Fruit fly (Drosophila melanogaster): ENCODE measurements around the gene CG2991.

Gene CG2991

DNA sequence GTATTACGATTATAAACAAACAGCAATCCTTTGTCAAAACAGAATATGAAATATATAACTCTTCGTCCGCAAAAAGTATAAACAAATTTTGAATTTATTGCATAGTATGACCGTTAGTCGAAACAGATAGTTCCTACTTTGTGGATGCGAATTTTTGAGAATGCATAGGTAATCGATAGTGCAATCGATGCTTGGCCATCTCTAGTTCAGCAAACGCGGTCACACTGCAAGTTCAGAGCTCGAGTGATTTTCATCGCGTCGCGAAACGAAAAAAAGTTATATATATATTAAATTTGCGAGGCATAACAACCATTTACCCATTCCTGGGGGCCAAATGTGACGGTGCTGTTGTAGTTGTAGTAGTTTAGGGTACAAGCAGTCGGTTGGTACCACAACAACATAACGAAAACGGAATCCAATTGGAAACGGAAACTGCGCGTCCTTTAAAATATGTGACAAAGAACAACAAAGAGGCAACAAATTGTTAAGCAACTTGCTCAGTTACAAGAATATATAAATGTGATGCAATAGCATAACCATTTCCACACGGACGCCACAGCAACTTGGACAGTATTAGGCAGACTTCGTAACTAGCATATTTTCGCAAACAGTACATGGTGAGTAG is at the start of gene CG2991 (continued):
- TF ChIP-seq CG10543 (GFP tag; optimal IDR thresholded peaks at IDR 0.05) (peak; percentile 64), cato (GFP tag; optimal IDR thresholded peaks at IDR 0.05; ENCODE audit: borderline replicate concordance) (no peak), YL-1 (GFP tag; optimal IDR thresholded peaks at IDR 0.05) (peak; percentile 69), CG9727 (GFP tag; optimal IDR thresholded peaks at IDR 0.05) (no peak), slp2 (GFP tag; optimal IDR thresholded peaks at IDR 0.05) (no peak), CG5180 (GFP tag; optimal IDR thresholded peaks at IDR 0.05) (peak; percentile 18), Atf6 (GFP tag; IDR thresholded peaks at IDR 0.05) (no peak), pan (optimal IDR thresholded peaks at IDR 0.05) (no peak), pan (GFP tag; optimal IDR thresholded peaks at IDR 0.05 in 1 of 2, IDR thresholded peaks at IDR 0.05 in 1 of 2) (no peak), ERR (GFP tag; optimal IDR thresholded peaks at IDR 0.05) (peak; percentile 51), CG8765 (GFP tag; IDR thresholded peaks at IDR 0.05) (no peak), BtbVII (GFP tag; optimal IDR thresholded peaks at IDR 0.05) (peak; percentile 29), CG13424 (tag; optimal IDR thresholded peaks at IDR 0.05) (peak; percentile 11), Neu2 (GFP tag; optimal IDR thresholded peaks at IDR 0.05; ENCODE audit: borderline replicate concordance) (no peak), dimm (GFP tag; IDR thresholded peaks at IDR 0.05) (no peak), pum (GFP tag; optimal IDR thresholded peaks at IDR 0.05) (no peak), bowl (GFP tag; IDR thresholded peaks at IDR 0.05) (no peak), ftz-f1 (GFP tag; optimal IDR thresholded peaks at IDR 0.05) (peak; percentile 15), CG14965 (GFP tag; optimal IDR thresholded peaks at IDR 0.05; ENCODE audit: borderline replicate concordance) (no peak), Aef1 (GFP tag; IDR thresholded peaks at IDR 0.05) (no peak), Awh (GFP tag; IDR thresholded peaks at IDR 0.05) (no peak), sqz (GFP tag; optimal IDR thresholded peaks at IDR 0.05) (no peak), usp (GFP tag; optimal IDR thresholded peaks at IDR 0.05) (no peak), nom (GFP tag; optimal IDR thresholded peaks at IDR 0.05) (peak; percentile 17), Poxn (GFP tag; IDR thresholded peaks at IDR 0.05) (no peak), Sry-β (GFP tag; optimal IDR thresholded peaks at IDR 0.05) (peak; percentile 2), sens (GFP tag) (peak; percentile 82), gsb (GFP tag; IDR thresholded peaks at IDR 0.05) (no peak), sr (GFP tag; IDR thresholded peaks at IDR 0.05) (no peak), tap (tag; optimal IDR thresholded peaks at IDR 0.05) (no peak), Bteb2 (GFP tag; optimal IDR thresholded peaks at IDR 0.05) (no peak), TFAM (GFP tag; optimal IDR thresholded peaks at IDR 0.05) (no peak), CG6689 (GFP tag; IDR thresholded peaks at IDR 0.05) (no peak), CG6654 (GFP tag; optimal IDR thresholded peaks at IDR 0.05) (no peak), CG1233 (GFP tag; optimal IDR thresholded peaks at IDR 0.05) (peak; percentile 25), lilli (GFP tag; optimal IDR thresholded peaks at IDR 0.05) (peak; percentile 49), CG9437 (GFP tag; optimal IDR thresholded peaks at IDR 0.05) (peak; percentile 19), ind (GFP tag; optimal IDR thresholded peaks at IDR 0.05) (no peak), crp (GFP tag; optimal IDR thresholded peaks at IDR 0.05) (no peak), CG31224 (GFP tag; IDR thresholded peaks at IDR 0.05) (no peak), Scr (GFP tag; IDR thresholded peaks at IDR 0.05; ENCODE audit: partially characterized antibody) (peak; percentile 82), croc (GFP tag; conservative IDR thresholded peaks at IDR 0.05) (no peak), CG12391 (tag; optimal IDR thresholded peaks at IDR 0.05) (peak; percentile 40), CG11504 (tag; optimal IDR thresholded peaks at IDR 0.05) (peak; percentile 43), toy (GFP tag; IDR thresholded peaks at IDR 0.05) (no peak), E2f1 (GFP tag; IDR thresholded peaks at IDR 0.05) (no peak), CG11085 (GFP tag; IDR thresholded peaks at IDR 0.05) (no peak), nerfin-1 (tag; optimal IDR thresholded peaks at IDR 0.05) (peak; percentile 9), Taf1 (GFP tag; IDR thresholded peaks at IDR 0.05) (no peak), cas (GFP tag; IDR thresholded peaks at IDR 0.05) (no peak), CG4707 (GFP tag; optimal IDR thresholded peaks at IDR 0.05) (no peak)

All from whole organism, embryonic.